Worm (Caenorhabditis elegans) whole organism, L1 larva: ENCODE measurements around the gene F10G7.10.

Source experiments
- hlh-4 ChIP-seq: sonication (generic microtip); optimal IDR thresholded peaks from 2 replicates; lab custom pipeline; 2016; ENCODE audit warnings: mild to moderate bottlenecking, missing genetic modification characterization, missing compliant biosample characterization
- tlp-1 ChIP-seq: fragments of 150-350 bp; optimal IDR thresholded peaks from 2 replicates; lab custom pipeline; 2014; ENCODE audit warnings: missing biosample characterization, missing genetic modification characterization

- TF ChIP-seq hlh-4 (tag; lab: Kevin White, UChicago) = no peak
- no peak for TF ChIP-seq tlp-1 (tag; lab: Kevin White, UChicago)
Observed at ce11 chrII:4710120-4710519, 15.9 kb downstream of the F10G7.10 start, which contains the start of gene tag-151.
